Fruit fly (Drosophila melanogaster): ENCODE results near the gene epsilonCOP.
A peak's percentile ranks its signal among the peaks of the same experiment; 100 is the strongest.

epsilonCOP gene

dm6 chr2L:6447581-6448333 is 41.1 kb upstream of the epsilonCOP start (continued):
- TF ChIP-seq CG5180 (GFP tag; optimal IDR thresholded peaks at IDR 0.05) (peak; percentile 99), CG1832 (GFP tag; optimal IDR thresholded peaks at IDR 0.05) (no peak), Bgb (GFP tag; IDR thresholded peaks at IDR 0.05; ENCODE audit: partially characterized antibody) (peak; percentile 10; the same call in 1 of the 2 replicates), grn (GFP tag; optimal IDR thresholded peaks at IDR 0.05) (peak; percentile 75), run (tag; optimal IDR thresholded peaks at IDR 0.05) (peak; percentile 22), pzg (GFP tag; optimal IDR thresholded peaks at IDR 0.05) (peak; percentile 5), sd (tag; optimal IDR thresholded peaks at IDR 0.05) (peak; percentile 68), schlank (tag; optimal IDR thresholded peaks at IDR 0.05) (no peak), gcm (GFP tag; optimal IDR thresholded peaks at IDR 0.05) (peak; percentile 20), Dref (GFP tag; IDR thresholded peaks at IDR 0.05) (peak; percentile 41; the same call in 1 of the 2 replicates), CG15514 (GFP tag; optimal IDR thresholded peaks at IDR 0.05) (peak; percentile 34), rib (GFP tag; IDR thresholded peaks at IDR 0.05) (peak; percentile 32; the same call in 1 of the 2 replicates), CG2129 (GFP tag; IDR thresholded peaks at IDR 0.05; ENCODE audit: partially characterized antibody) (no peak), bab2 (GFP tag; optimal IDR thresholded peaks at IDR 0.05) (no peak), Awh (GFP tag; IDR thresholded peaks at IDR 0.05) (peak; percentile 29; the same call in 1 of the 2 replicates), nom (GFP tag; optimal IDR thresholded peaks at IDR 0.05) (peak; percentile 78), sug (tag; optimal IDR thresholded peaks at IDR 0.05) (peak; percentile 88), CG13287 (GFP tag; IDR thresholded peaks at IDR 0.05; ENCODE audit: partially characterized antibody) (peak; percentile 14; the same call in 1 of the 2 replicates), CG33557 (GFP tag; optimal IDR thresholded peaks at IDR 0.05) (no peak), Lhr (GFP tag; optimal IDR thresholded peaks at IDR 0.05) (no peak), lab (GFP tag; optimal IDR thresholded peaks at IDR 0.05) (peak; percentile 24), MBD-R2 (GFP tag; IDR thresholded peaks at IDR 0.05) (peak; percentile 34), CG34376 (GFP tag; optimal IDR thresholded peaks at IDR 0.05) (peak; percentile 75), Sox100B (GFP tag; optimal IDR thresholded peaks at IDR 0.05) (no peak), D19B (GFP tag; optimal IDR thresholded peaks at IDR 0.05) (no peak), CG2116 (GFP tag; optimal IDR thresholded peaks at IDR 0.05) (peak; percentile 88), cato (GFP tag; optimal IDR thresholded peaks at IDR 0.05; ENCODE audit: borderline replicate concordance) (no peak), ftz-f1 (GFP tag; optimal IDR thresholded peaks at IDR 0.05) (peak; percentile 40), exex (tag; optimal IDR thresholded peaks at IDR 0.05) (peak; percentile 85), CG2712 (tag; optimal IDR thresholded peaks at IDR 0.05) (no peak), CG6765 (GFP tag; optimal IDR thresholded peaks at IDR 0.05) (peak; percentile 32), vvl (GFP tag; IDR thresholded peaks at IDR 0.05) (no peak), Hr78 (GFP tag; optimal IDR thresholded peaks at IDR 0.05) (peak in 1 of 2 experiments; percentile 67), CG17912 (GFP tag; optimal IDR thresholded peaks at IDR 0.05) (peak; percentile 13)

- TF ChIP-seq sim (GFP tag; IDR thresholded peaks at IDR 0.05) = no peak
- no peak for TF ChIP-seq gce (GFP tag; IDR thresholded peaks at IDR 0.05)
- TF ChIP-seq CoRest (tag; optimal IDR thresholded peaks at IDR 0.05) = peak; percentile 18
- TF ChIP-seq CG6683 (GFP tag; optimal IDR thresholded peaks at IDR 0.05) = no peak
- no peak for TF ChIP-seq CG13424 (tag; optimal IDR thresholded peaks at IDR 0.05)
- no peak for TF ChIP-seq Hsf (GFP tag; optimal IDR thresholded peaks at IDR 0.05)
- no peak for TF ChIP-seq kah (GFP tag; optimal IDR thresholded peaks at IDR 0.05)
- no peak for TF ChIP-seq CG30403 (GFP tag; optimal IDR thresholded peaks at IDR 0.05)
- no peak for TF ChIP-seq CG2875 (GFP tag; optimal IDR thresholded peaks at IDR 0.05)
- TF ChIP-seq CG6272 (GFP tag; IDR thresholded peaks at IDR 0.05) = no peak
- TF ChIP-seq CG13123 (GFP tag; optimal IDR thresholded peaks at IDR 0.05) = no peak
- no peak for TF ChIP-seq CG7556 (GFP tag; optimal IDR thresholded peaks at IDR 0.05)
- TF ChIP-seq CG1024 (GFP tag; IDR thresholded peaks at IDR 0.05) = no peak
- TF ChIP-seq CG17568 (GFP tag; optimal IDR thresholded peaks at IDR 0.05) = no peak
- no peak for TF ChIP-seq BtbVII (GFP tag; optimal IDR thresholded peaks at IDR 0.05)
- TF ChIP-seq ssp (GFP tag; IDR thresholded peaks at IDR 0.05) = no peak
Measured at dm6 chr2L:6448334-6448703, 40.6 kb upstream of the epsilonCOP start, which contains the start of gene Acox3. Gene Acox3 (minus strand): TSS chr2L:6448403.

Measured in whole organism, embryonic.